Fruit fly (Drosophila melanogaster) whole organism, embryonic: ENCODE results near the gene TwdlO.

Experiments used
- BtbVII ChIP-seq: fragments of 200-800 bp; sonication (Bioruptor generic); optimal IDR thresholded peaks from 3 replicates; lab custom pipeline; 2017; ENCODE audit warnings: missing biosample characterization, mild to moderate bottlenecking, missing genetic modification characterization
- CG11456 ChIP-seq: fragments of 200-800 bp; sonication (Bioruptor generic); IDR thresholded peaks from 3 replicates; pipeline ENCODE4 v1.3.6; 2022; ENCODE audit warnings: missing biosample characterization, missing genetic modification characterization
- CG11723 ChIP-seq: fragments of 200-800 bp; sonication (Bioruptor generic); optimal IDR thresholded peaks from 2 replicates; lab custom pipeline; 2017; ENCODE audit warnings: missing biosample characterization, mild to moderate bottlenecking, missing genetic modification characterization
- CG13296 ChIP-seq: fragments of 200-800 bp; sonication (Bioruptor generic); optimal IDR thresholded peaks from 3 replicates; lab custom pipeline; 2018; ENCODE audit warnings: missing biosample characterization, mild to moderate bottlenecking, missing genetic modification characterization
- CG1603 ChIP-seq: fragments of 200-800 bp; sonication (Bioruptor generic); optimal IDR thresholded peaks from 2 replicates; lab custom pipeline; 2019; ENCODE audit warnings: missing biosample characterization, mild to moderate bottlenecking, missing genetic modification characterization, moderate library complexity
- CG17359 ChIP-seq: fragments of 200-800 bp; sonication (Bioruptor generic); optimal IDR thresholded peaks from 3 replicates; lab custom pipeline; 2018; ENCODE audit warnings: missing biosample characterization, mild to moderate bottlenecking, missing genetic modification characterization, moderate library complexity
- CG17829 ChIP-seq: fragments of 200-800 bp; optimal IDR thresholded peaks from 2 replicates; lab custom pipeline; 2019; ENCODE audit warnings: missing biosample characterization, mild to moderate bottlenecking, missing genetic modification characterization, moderate library complexity
- CG2875 ChIP-seq: fragments of 200-800 bp; sonication (Bioruptor generic); optimal IDR thresholded peaks from 2 replicates; lab custom pipeline; 2017; ENCODE audit warnings: missing biosample characterization, mild to moderate bottlenecking, missing genetic modification characterization, missing genetic modification reagents
- CG31365 ChIP-seq: fragments of 200-800 bp; sonication (Bioruptor generic); optimal IDR thresholded peaks from 2 replicates; lab custom pipeline; 2018; ENCODE audit warnings: missing biosample characterization, mild to moderate bottlenecking, missing genetic modification characterization
- CG33213 ChIP-seq: fragments of 200-800 bp; sonication (Bioruptor generic); optimal IDR thresholded peaks from 3 replicates; lab custom pipeline; 2016; ENCODE audit warnings: missing biosample characterization, missing genetic modification characterization
- CG3847 ChIP-seq: fragments of 200-800 bp; sonication (Bioruptor generic); IDR thresholded peaks from 2 replicates; pipeline ENCODE4 v1.3.6; 2022; ENCODE audit warnings: missing biosample characterization, missing genetic modification characterization
- CG3995 ChIP-seq: fragments of 200-800 bp; sonication (Bioruptor generic); optimal IDR thresholded peaks from 3 replicates; lab custom pipeline; 2016; ENCODE audit warnings: missing biosample characterization, missing genetic modification characterization
- CG4617 ChIP-seq: fragments of 200-800 bp; sonication (Bioruptor generic); optimal IDR thresholded peaks from 3 replicates; lab custom pipeline; 2016; ENCODE audit warnings: missing biosample characterization, missing genetic modification characterization, borderline replicate concordance
- CG6272 ChIP-seq: fragments of 200-800 bp; sonication (Bioruptor generic); IDR thresholded peaks from 2 replicates; pipeline ENCODE4 v1.3.6; 2022; ENCODE audit warnings: missing biosample characterization, missing genetic modification characterization
- CG6689 ChIP-seq: fragments of 200-800 bp; sonication (Bioruptor generic); IDR thresholded peaks from 2 replicates; pipeline ENCODE4 v1.3.6; 2022; ENCODE audit warnings: missing biosample characterization, missing genetic modification characterization
- CG6813 ChIP-seq: fragments of 200-800 bp; sonication (Bioruptor generic); optimal IDR thresholded peaks from 2 replicates; lab custom pipeline; 2017; ENCODE audit warnings: missing biosample characterization, missing genetic modification characterization, mild to moderate bottlenecking, moderate library complexity, missing genetic modification reagents
- CG7786 ChIP-seq: fragments of 200-800 bp; sonication (Bioruptor generic); optimal IDR thresholded peaks from 2 replicates; lab custom pipeline; 2016; ENCODE audit warnings: missing biosample characterization, missing genetic modification characterization
- CG8290 ChIP-seq, 3 experiments: fragments of 200-800 bp; sonication (Bioruptor generic); optimal IDR thresholded peaks; 2 replicates each; lab custom pipeline; 2016 to 2019; ENCODE audit warnings: missing biosample characterization in 3 of 3, missing genetic modification characterization in 3 of 3, mild to moderate bottlenecking in 2 of 3, moderate library complexity in 1 of 3
- CG8359 ChIP-seq: fragments of 200-800 bp; sonication (Bioruptor generic); optimal IDR thresholded peaks from 2 replicates; lab custom pipeline; 2017; ENCODE audit warnings: missing biosample characterization, mild to moderate bottlenecking, missing genetic modification characterization, borderline replicate concordance
- CG9797 ChIP-seq: fragments of 200-800 bp; sonication (Bioruptor generic); optimal IDR thresholded peaks from 3 replicates; lab custom pipeline; 2018; ENCODE audit warnings: missing biosample characterization, mild to moderate bottlenecking, missing genetic modification characterization
- CG9817 ChIP-seq: fragments of 200-800 bp; sonication (Bioruptor generic); optimal IDR thresholded peaks from 2 replicates; lab custom pipeline; 2018; ENCODE audit warnings: missing biosample characterization, mild to moderate bottlenecking, missing genetic modification characterization, moderate library complexity
- CG9876 ChIP-seq: fragments of 200-800 bp; sonication (Bioruptor generic); optimal IDR thresholded peaks from 2 replicates; lab custom pipeline; 2016; ENCODE audit warnings: missing biosample characterization, missing genetic modification characterization
- CrebB ChIP-seq: fragments of 200-800 bp; sonication (Bioruptor generic); optimal IDR thresholded peaks from 3 replicates; lab custom pipeline; 2018; ENCODE audit warnings: missing biosample characterization, mild to moderate bottlenecking, missing genetic modification characterization
- Dad ChIP-seq: fragments of 200-800 bp; sonication (Bioruptor generic); optimal IDR thresholded peaks from 3 replicates; lab custom pipeline; 2016; ENCODE audit warnings: missing biosample characterization, missing genetic modification characterization
- Dip3 ChIP-seq: fragments of 200-800 bp; sonication (Bioruptor generic); optimal IDR thresholded peaks from 3 replicates; lab custom pipeline; 2016; ENCODE audit warnings: missing biosample characterization, missing genetic modification characterization
- Fer2 ChIP-seq: fragments of 200-800 bp; sonication (Bioruptor generic); optimal IDR thresholded peaks from 2 replicates; lab custom pipeline; 2018; ENCODE audit warnings: missing biosample characterization, mild to moderate bottlenecking, missing genetic modification characterization, moderate library complexity
- Fer3 ChIP-seq: fragments of 200-800 bp; sonication (Bioruptor generic); optimal IDR thresholded peaks from 2 replicates; lab custom pipeline; 2018; ENCODE audit warnings: missing biosample characterization, mild to moderate bottlenecking, missing genetic modification characterization, moderate library complexity
- HmgD ChIP-seq: fragments of 200-800 bp; sonication (Bioruptor generic); optimal IDR thresholded peaks from 3 replicates; lab custom pipeline; 2016; ENCODE audit warnings: missing biosample characterization, missing genetic modification characterization
- Hr78 ChIP-seq, 2 experiments: fragments of 200-800 bp in 1 of 2; fragments of >200 bp in 1 of 2; sonication (Bioruptor generic) in 1 of 2; optimal IDR thresholded peaks; 2 replicates each; lab custom pipeline; 2017 to 2019; ENCODE audit warnings: missing biosample characterization in 2 of 2, missing genetic modification characterization in 2 of 2, mild to moderate bottlenecking in 1 of 2, moderate library complexity in 1 of 2
- Kr ChIP-seq: fragments of 200-800 bp; sonication (Bioruptor generic); optimal IDR thresholded peaks from 2 replicates; lab custom pipeline; 2017; ENCODE audit warnings: missing biosample characterization, mild to moderate bottlenecking, missing genetic modification characterization
- Nf-YA ChIP-seq: fragments of 200-800 bp; sonication (Bioruptor generic); IDR thresholded peaks from 2 replicates; pipeline ENCODE4 v1.3.6; 2022; ENCODE audit warnings: missing biosample characterization, missing genetic modification characterization
- Ptx1 ChIP-seq: fragments of 200-800 bp; sonication (Bioruptor generic); IDR thresholded peaks from 2 replicates; pipeline ENCODE4 v1.3.6; 2022; ENCODE audit warnings: missing biosample characterization, missing genetic modification characterization
- Stat92E ChIP-seq, 3 experiments: fragments of >200 bp in 2 of 3; fragments of 200-800 bp in 1 of 3; sonication (Bioruptor generic) in 1 of 3; optimal IDR thresholded peaks; 2 replicates each; lab custom pipeline; 2017 to 2019; ENCODE audit warnings: missing biosample characterization in 3 of 3, missing genetic modification characterization in 3 of 3, mild to moderate bottlenecking in 1 of 3, moderate library complexity in 1 of 3
- Xbp1 ChIP-seq: fragments of 200-800 bp; sonication (Bioruptor generic); optimal IDR thresholded peaks from 3 replicates; lab custom pipeline; 2016; ENCODE audit warnings: missing biosample characterization, mild to moderate bottlenecking, missing genetic modification characterization
- ato ChIP-seq: fragments of 200-800 bp; sonication (Bioruptor generic); IDR thresholded peaks from 2 replicates; pipeline ENCODE4 v1.3.6; 2022; ENCODE audit warnings: missing biosample characterization, missing genetic modification characterization; ENCODE audit not compliant: partially characterized antibody
- az2 ChIP-seq: fragments of 200-800 bp; sonication (Bioruptor generic); optimal IDR thresholded peaks from 3 replicates; lab custom pipeline; 2016; ENCODE audit warnings: missing biosample characterization, missing genetic modification characterization
- bab2 ChIP-seq: fragments of 200-800 bp; sonication (Bioruptor generic); optimal IDR thresholded peaks from 2 replicates; lab custom pipeline; 2016; ENCODE audit warnings: missing biosample characterization, missing genetic modification characterization
- en ChIP-seq: fragments of 200-800 bp; sonication (Bioruptor generic); optimal IDR thresholded peaks from 2 replicates; lab custom pipeline; 2016; ENCODE audit warnings: missing biosample characterization, missing genetic modification characterization
- fru ChIP-seq: fragments of >200 bp; optimal IDR thresholded peaks from 2 replicates; lab custom pipeline; 2017
- ham ChIP-seq: fragments of 200-800 bp; sonication (Bioruptor generic); IDR thresholded peaks from 2 replicates; pipeline ENCODE4 v1.3.6; 2022; ENCODE audit warnings: missing biosample characterization, missing genetic modification characterization
- otp ChIP-seq: fragments of 200-800 bp; sonication (Bioruptor generic); IDR thresholded peaks from 3 replicates; pipeline ENCODE4, ENCODE4 v1.3.6; 2022; ENCODE audit warnings: missing biosample characterization, missing genetic modification characterization
- run ChIP-seq: fragments of 200-800 bp; sonication (Bioruptor generic); optimal IDR thresholded peaks from 3 replicates; lab custom pipeline; 2018; ENCODE audit warnings: missing biosample characterization, mild to moderate bottlenecking, missing genetic modification characterization
- sisA ChIP-seq: fragments of 200-800 bp; sonication (Bioruptor generic); IDR thresholded peaks from 2 replicates; pipeline ENCODE4 v1.3.6; 2022; ENCODE audit warnings: missing biosample characterization, missing genetic modification characterization
- slbo ChIP-seq: fragments of 200-800 bp; sonication (Bioruptor generic); IDR thresholded peaks from 2 replicates; pipeline ENCODE4 v1.3.6; 2022; ENCODE audit warnings: missing biosample characterization, missing genetic modification characterization
- tin ChIP-seq: fragments of 200-800 bp; sonication (Bioruptor generic); optimal IDR thresholded peaks from 3 replicates; lab custom pipeline; 2016; ENCODE audit warnings: missing biosample characterization, missing genetic modification characterization
- trem ChIP-seq: fragments of 200-800 bp; optimal IDR thresholded peaks from 3 replicates; lab custom pipeline; 2019; ENCODE audit warnings: missing biosample characterization, mild to moderate bottlenecking, missing genetic modification characterization, moderate library complexity
- trh ChIP-seq: fragments of 200-800 bp; sonication (Bioruptor generic); optimal IDR thresholded peaks from 2 replicates; lab custom pipeline; 2016; ENCODE audit warnings: missing biosample characterization, missing genetic modification characterization
- tup ChIP-seq: fragments of 200-800 bp; sonication (Bioruptor generic); optimal IDR thresholded peaks from 2 replicates; lab custom pipeline; 2016; ENCODE audit warnings: missing biosample characterization, mild to moderate bottlenecking, missing genetic modification characterization, moderate library complexity
- tx ChIP-seq: fragments of 200-800 bp; sonication (Bioruptor generic); optimal IDR thresholded peaks from 2 replicates; lab custom pipeline; 2016; ENCODE audit warnings: missing biosample characterization, missing genetic modification characterization
- unc-4 ChIP-seq: fragments of 200-800 bp; sonication (Bioruptor generic); IDR thresholded peaks from 2 replicates; pipeline ENCODE4 v1.3.6; 2022; ENCODE audit warnings: missing biosample characterization, missing genetic modification characterization; ENCODE audit not compliant: partially characterized antibody
- vfl ChIP-seq: fragments of 200-800 bp; sonication (Bioruptor generic); optimal IDR thresholded peaks from 2 replicates; lab custom pipeline; 2016; ENCODE audit warnings: missing biosample characterization, missing genetic modification characterization

Gene TwdlO

dm6 chr3R:26654594-26654993 is 28.1 kb upstream of the TwdlO start (continued):
- TF ChIP-seq CG11723 (no peak), trh (GFP tag; lab: Kevin White, UChicago) (no peak), Fer2 (tag; lab: Kevin White, UChicago) (no peak), CG31365 (tag; lab: Kevin White, UChicago) (no peak), Fer3 (tag; lab: Kevin White, UChicago) (peak; percentile 57), tup (GFP tag; lab: Kevin White, UChicago) (no peak), CG33213 (no peak), ham (GFP tag; lab: Robert Waterston, UW) (no peak), BtbVII (GFP tag; lab: Kevin White, UChicago) (peak; percentile 54), az2 (peak; percentile 35), CG2875 (no peak), fru (lab: Kevin White, UChicago) (no peak), CG9817 (peak; percentile 19), CG3847 (peak; percentile 39; the same call in 1 of the 2 replicates), CG13296 (GFP tag; lab: Kevin White, UChicago) (no peak), Nf-YA (GFP tag; lab: Robert Waterston, UW) (peak; percentile 36; the same call in 1 of the 2 replicates), Ptx1 (GFP tag; lab: Robert Waterston, UW) (peak; percentile 71), Dad (GFP tag; lab: Kevin White, UChicago) (no peak), CG9797 (no peak), Xbp1 (GFP tag; lab: Kevin White, UChicago) (peak; percentile 53), run (tag; lab: Kevin White, UChicago) (peak; percentile 27), Dip3 (GFP tag; lab: Kevin White, UChicago) (peak; percentile 32), ato (GFP tag; lab: Robert Waterston, UW) (no peak), HmgD (GFP tag; lab: Kevin White, UChicago) (no peak), CrebB (tag; lab: Kevin White, UChicago) (no peak), Kr (no peak), CG3995 (GFP tag; lab: Kevin White, UChicago) (no peak), otp (GFP tag; lab: Robert Waterston, UW) (no peak), CG11456 (GFP tag; lab: Robert Waterston, UW) (peak; percentile 30; the same call in 1 of the 3 replicates), en (peak; percentile 7), CG4617 (no peak), bab2 (GFP tag; lab: Kevin White, UChicago) (peak; percentile 48), CG8290 (GFP tag; optimal IDR thresholded peaks at IDR 0.05; lab: Kevin White, UChicago) (no peak), CG8290 (tag; optimal IDR thresholded peaks at IDR 0.05; lab: Kevin White, UChicago) (no peak), slbo (GFP tag; lab: Robert Waterston, UW) (peak; percentile 61), CG6689 (GFP tag; lab: Robert Waterston, UW) (peak; percentile 69), tin (peak; percentile 49), tx (peak; percentile 31), CG7786 (GFP tag; lab: Kevin White, UChicago) (peak; percentile 29), CG1603 (no peak), CG17829 (tag; lab: Kevin White, UChicago) (no peak), Stat92E (GFP tag; optimal IDR thresholded peaks at IDR 0.05; lab: Kevin White, UChicago) (no peak), vfl (peak; percentile 26), unc-4 (GFP tag; lab: Robert Waterston, UW) (no peak), trem (tag; lab: Kevin White, UChicago) (no peak), CG6813 (GFP tag; lab: Kevin White, UChicago) (peak; percentile 14), CG8359 (GFP tag; lab: Kevin White, UChicago) (no peak), Hr78 (GFP tag; optimal IDR thresholded peaks at IDR 0.05; lab: Kevin White, UChicago) (no peak), CG9876 (no peak), sisA (peak; percentile 65), CG17359 (peak; percentile 65), CG6272 (GFP tag; lab: Robert Waterston, UW) (peak; percentile 25; the same call in 1 of the 2 replicates)
